Worm (Caenorhabditis elegans): ENCODE measurements around the gene F56A8.4.

Gene F56A8.4

DNA sequence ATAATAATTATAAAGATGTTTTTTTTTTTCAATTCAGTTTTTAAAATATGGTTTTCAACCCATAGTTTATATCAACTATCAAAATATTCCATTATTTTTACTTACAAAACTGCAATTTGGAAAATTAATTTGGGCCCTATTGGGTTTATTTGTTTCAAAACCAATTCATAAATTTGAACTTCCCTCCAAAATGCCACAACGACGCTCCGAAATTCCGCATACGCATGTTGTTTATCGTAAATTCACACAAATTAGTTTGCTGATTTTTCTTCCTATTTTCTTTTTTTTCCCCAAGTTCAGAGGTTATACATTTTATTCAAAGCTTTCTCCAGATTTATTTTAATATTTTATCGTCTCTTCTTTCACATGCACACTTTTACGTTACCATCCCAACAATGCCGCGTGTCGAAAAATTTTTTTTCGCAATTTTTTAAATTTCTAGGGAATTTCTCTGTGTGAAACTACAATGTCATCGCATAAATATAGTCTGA lies 6.6 kb upstream of the F56A8.4 start, which contains the start of gene F56A8.3:
TSS of gene F56A8.3 (plus strand) at position 441 of the 491 bp plus-strand sequence.
- TF ChIP-seq snpc-3.4 (tag; optimal IDR thresholded peaks at IDR 0.05) (peak; percentile 24), ztf-25 (GFP tag; IDR thresholded peaks at IDR 0.05) (no peak), lin-54 (GFP tag; optimal IDR thresholded peaks at IDR 0.05) (peak; percentile 91), dpl-1 (GFP tag; optimal IDR thresholded peaks at IDR 0.05) (peak; percentile 83), efl-1 (GFP tag; optimal IDR thresholded peaks at IDR 0.05) (peak; percentile 84), lin-35 (GFP tag; optimal IDR thresholded peaks at IDR 0.05) (peak in 2 of 3 experiments; percentile 57 to 95), snpc-1.3 (tag; optimal IDR thresholded peaks at IDR 0.05; ENCODE audit: insufficient read depth) (no peak), attf-3 (GFP tag; conservative IDR thresholded peaks at IDR 0.05) (peak; percentile 96), bed-1 (GFP tag; IDR thresholded peaks at IDR 0.05) (no peak), let-607 (tag; optimal IDR thresholded peaks at IDR 0.05) (peak in 1 of 2 experiments; percentile 43)

DNA sequence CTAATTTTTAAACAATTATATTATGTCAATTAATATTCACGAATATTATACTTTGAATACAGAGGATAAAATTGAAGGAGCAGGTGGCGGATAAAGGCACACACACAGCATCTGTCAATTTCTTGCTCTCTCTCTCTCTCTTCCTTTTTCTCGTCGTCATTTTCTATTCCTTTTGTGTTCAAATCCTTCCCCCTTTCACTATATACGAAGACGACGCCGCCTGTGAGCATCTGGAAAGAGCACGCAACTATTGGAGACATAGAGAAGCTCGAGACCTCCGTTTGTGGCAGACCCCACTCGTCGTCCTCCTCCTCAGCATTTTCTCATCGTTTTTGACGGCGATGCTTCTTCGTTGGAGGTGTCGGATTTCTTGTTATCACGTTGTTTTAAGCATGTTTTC lies 4.9 kb upstream of the F56A8.4 start:
- TF ChIP-seq lin-54 (GFP tag; optimal IDR thresholded peaks at IDR 0.05), result no peak
- TF ChIP-seq lin-40 (tag; optimal IDR thresholded peaks at IDR 0.05), result no peak
- TF ChIP-seq Y56A3A.18 (GFP tag; IDR thresholded peaks at IDR 0.05), result no peak
- peak; percentile 9 for TF ChIP-seq ceh-27 (GFP tag; optimal IDR thresholded peaks at IDR 0.05)
- peak; percentile 53; the same call in 1 of the 2 replicates for TF ChIP-seq zfh-2 (GFP tag; conservative IDR thresholded peaks at IDR 0.05)
- TF ChIP-seq snpc-4 (GFP tag; optimal IDR thresholded peaks at IDR 0.05), result no peak
- no peak for TF ChIP-seq snpc-4 (tag; optimal IDR thresholded peaks at IDR 0.05)
- no peak for TF ChIP-seq rpc-1 (optimal IDR thresholded peaks at IDR 0.05)
- no peak for TF ChIP-seq rpc-1 (tag; optimal IDR thresholded peaks at IDR 0.05)
- TF ChIP-seq hmg-1.2 (GFP tag; IDR thresholded peaks at IDR 0.05), result peak; percentile 50; the same call in 1 of the 2 replicates
- no peak for TF ChIP-seq ZK185.1 (tag; optimal IDR thresholded peaks at IDR 0.05; ENCODE audit: poor library complexity, severe bottlenecking)

DNA sequence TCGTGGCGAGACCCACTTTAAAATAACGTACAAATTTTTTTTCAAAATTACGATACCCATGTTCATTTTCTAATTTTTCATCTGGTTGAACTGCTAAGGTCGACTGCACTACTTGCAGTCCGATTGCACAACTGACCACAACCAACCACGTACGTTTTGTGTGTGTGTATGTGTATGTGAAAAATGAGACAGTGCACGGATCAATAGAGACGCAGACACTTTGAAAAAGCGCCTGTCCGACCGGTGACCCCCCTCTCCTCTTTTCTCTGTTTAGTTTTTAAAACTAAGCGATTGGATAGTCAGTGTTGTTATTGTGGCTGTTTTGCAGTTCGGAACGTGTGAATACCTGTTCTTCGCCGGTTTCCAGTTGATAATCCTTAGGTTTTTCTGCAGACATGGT lies 4.3 kb upstream of the F56A8.4 start:
- TF ChIP-seq nhr-27 (tag; optimal IDR thresholded peaks at IDR 0.05) (no peak), nhr-120 (GFP tag; IDR thresholded peaks at IDR 0.05) (no peak), rcor-1 (GFP tag; IDR thresholded peaks at IDR 0.05) (no peak), mcd-1 (GFP tag; IDR thresholded peaks at IDR 0.05) (no peak), rpc-1 (optimal IDR thresholded peaks at IDR 0.05) (no peak), rpc-1 (tag; optimal IDR thresholded peaks at IDR 0.05) (no peak), hmg-1.2 (GFP tag; IDR thresholded peaks at IDR 0.05) (peak; percentile 88), ceh-100 (GFP tag; IDR thresholded peaks at IDR 0.05) (no peak), lin-26 (GFP tag; IDR thresholded peaks at IDR 0.05) (0 out of 2 replicates have a peak, but pooled peaks have one; percentile 13), lsy-27 (tag; optimal IDR thresholded peaks at IDR 0.05; ENCODE audit: borderline replicate concordance, insufficient read depth) (no peak), snpc-4 (GFP tag; optimal IDR thresholded peaks at IDR 0.05) (no peak), snpc-4 (tag; optimal IDR thresholded peaks at IDR 0.05) (no peak), pbrm-1 (GFP tag; IDR thresholded peaks at IDR 0.05) (no peak), tlf-1 (GFP tag; optimal IDR thresholded peaks at IDR 0.05) (no peak), let-607 (tag; optimal IDR thresholded peaks at IDR 0.05) (peak; percentile 75 to 81), ets-4 (GFP tag; optimal IDR thresholded peaks at IDR 0.05) (no peak), hlh-12 (tag; optimal IDR thresholded peaks at IDR 0.05) (no peak), K11D2.4 (GFP tag; IDR thresholded peaks at IDR 0.05) (no peak)

DNA sequence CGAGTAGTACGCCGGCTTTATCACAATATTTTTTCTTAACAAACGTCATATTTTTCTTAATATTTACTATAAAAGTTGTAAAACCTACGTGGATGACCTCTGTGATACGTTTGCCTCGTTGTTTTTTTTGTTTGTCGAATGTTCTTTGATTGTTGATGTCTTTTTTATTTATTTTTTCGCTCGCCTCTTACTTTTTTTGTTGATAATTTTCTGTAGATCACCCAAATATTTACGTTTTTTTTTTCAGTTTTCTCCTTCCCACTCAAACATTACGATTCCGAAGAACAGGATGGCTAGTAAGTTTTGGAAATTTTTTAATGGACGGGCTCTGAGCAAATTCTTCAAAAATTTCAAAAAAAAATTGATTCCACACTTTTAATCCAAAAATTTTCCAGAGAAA lies 2.7 kb upstream of the F56A8.4 start:
- no peak for TF ChIP-seq Y79H2A.3 (GFP tag; conservative IDR thresholded peaks at IDR 0.05)
- no peak for TF ChIP-seq dpff-1 (tag; optimal IDR thresholded peaks at IDR 0.05)
- no peak for TF ChIP-seq mel-28 (tag; optimal IDR thresholded peaks at IDR 0.05; ENCODE audit: borderline replicate concordance)
- no peak for TF ChIP-seq T07F8.4 (tag; optimal IDR thresholded peaks at IDR 0.05)
- no peak for TF ChIP-seq F39B2.1 (GFP tag; IDR thresholded peaks at IDR 0.05)
- no peak for TF ChIP-seq lin-54 (GFP tag; optimal IDR thresholded peaks at IDR 0.05)
- TF ChIP-seq C17E4.6 (GFP tag; IDR thresholded peaks at IDR 0.05), result no peak
- TF ChIP-seq F10E7.11 (tag; optimal IDR thresholded peaks at IDR 0.05), result no peak
- no peak for TF ChIP-seq ekl-4 (GFP tag; IDR thresholded peaks at IDR 0.05)
- no peak for TF ChIP-seq chd-7 (tag; optimal IDR thresholded peaks at IDR 0.05)
- TF ChIP-seq snpc-1.3 (tag; optimal IDR thresholded peaks at IDR 0.05; ENCODE audit: insufficient read depth), result no peak
- TF ChIP-seq bed-2 (GFP tag; IDR thresholded peaks at IDR 0.05), result no peak
- no peak for TF ChIP-seq F23B12.7 (tag; optimal IDR thresholded peaks at IDR 0.05; ENCODE audit: insufficient read depth)
- TF ChIP-seq Y53G8AR.9 (GFP tag; conservative IDR thresholded peaks at IDR 0.05), result no peak
